Fruit fly (Drosophila melanogaster): Measurements from ENCODE around the gene PH4alphaEFB.

Gene PH4alphaEFB

DNA sequence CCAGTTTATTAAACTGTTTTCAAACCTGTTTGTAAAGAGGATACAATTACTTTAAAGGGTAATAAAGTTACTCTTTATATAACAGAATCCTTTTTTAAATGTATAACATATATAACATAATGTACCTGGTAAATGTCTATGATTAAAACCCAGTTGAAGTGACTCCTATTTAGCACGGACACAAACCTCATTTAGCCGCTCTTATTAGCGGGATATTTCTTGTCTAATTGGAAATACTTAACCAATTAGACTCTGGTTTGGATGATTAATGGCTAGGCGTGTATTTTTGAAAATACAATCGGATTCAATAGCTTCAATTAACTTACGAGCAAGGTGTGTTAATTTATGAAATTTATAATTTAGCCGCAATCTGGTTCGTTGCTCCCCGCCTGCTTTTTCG lies 1.2 kb downstream of the PH4alphaEFB start:
- no peak for TF ChIP-seq EcR (GFP tag; optimal IDR thresholded peaks at IDR 0.05)
- no peak for TF ChIP-seq CG17806 (tag; optimal IDR thresholded peaks at IDR 0.05)
- no peak for TF ChIP-seq CG34367 (tag; optimal IDR thresholded peaks at IDR 0.05)
- TF ChIP-seq CG15710 (tag; optimal IDR thresholded peaks at IDR 0.05), result no peak
- no peak for TF ChIP-seq CG9948 (tag; optimal IDR thresholded peaks at IDR 0.05)
- TF ChIP-seq gl (tag; optimal IDR thresholded peaks at IDR 0.05), result no peak
- no peak for TF ChIP-seq Ets98B (GFP tag; IDR thresholded peaks at IDR 0.05)
- no peak for TF ChIP-seq CG32121 (GFP tag; IDR thresholded peaks at IDR 0.05)
- TF ChIP-seq CG12605 (GFP tag; IDR thresholded peaks at IDR 0.05), result no peak
- TF ChIP-seq fd96Ca (GFP tag; IDR thresholded peaks at IDR 0.05), result no peak
- no peak for TF ChIP-seq rn (GFP tag; IDR thresholded peaks at IDR 0.05)
- no peak for TF ChIP-seq CG10348 (GFP tag; IDR thresholded peaks at IDR 0.05)
- no peak for TF ChIP-seq Pif1B (GFP tag; optimal IDR thresholded peaks at IDR 0.05)
- TF ChIP-seq CG8159 (tag; optimal IDR thresholded peaks at IDR 0.05), result no peak
- TF ChIP-seq CG4496 (GFP tag; IDR thresholded peaks at IDR 0.05), result no peak

DNA sequence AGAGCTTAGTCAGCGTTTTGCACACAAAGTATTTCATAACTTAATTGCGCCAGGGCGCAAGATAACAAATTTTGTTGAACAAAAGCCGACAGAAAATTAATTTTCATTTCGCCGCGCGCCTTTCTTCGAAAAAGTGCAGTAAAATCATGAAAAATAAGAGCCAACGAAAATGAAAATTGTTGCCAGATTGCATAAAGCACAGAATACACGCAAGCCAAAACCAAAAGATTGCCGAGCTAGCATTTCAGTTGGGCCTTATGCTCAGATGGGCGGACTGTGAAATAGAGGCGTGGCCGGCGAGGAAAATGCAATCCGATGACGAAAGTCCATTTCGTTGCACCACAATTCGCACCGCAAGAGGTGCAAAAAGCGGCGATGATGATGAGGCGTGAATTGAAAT lies 4.8 kb downstream of the PH4alphaEFB start:
- TF ChIP-seq CG8301 (tag; optimal IDR thresholded peaks at IDR 0.05), result no peak
- no peak for TF ChIP-seq fd96Ca (GFP tag; IDR thresholded peaks at IDR 0.05)
- TF ChIP-seq Ets98B (GFP tag; IDR thresholded peaks at IDR 0.05), result no peak
- TF ChIP-seq CG4496 (GFP tag; IDR thresholded peaks at IDR 0.05), result no peak
- TF ChIP-seq CG10348 (GFP tag; IDR thresholded peaks at IDR 0.05), result no peak
- TF ChIP-seq CG17806 (tag; optimal IDR thresholded peaks at IDR 0.05), result no peak
- TF ChIP-seq CG34367 (tag; optimal IDR thresholded peaks at IDR 0.05), result no peak
- no peak for TF ChIP-seq CG32121 (GFP tag; IDR thresholded peaks at IDR 0.05)
- TF ChIP-seq CG13204 (GFP tag; optimal IDR thresholded peaks at IDR 0.05), result no peak

dm6 chr3R:30472331-30472730 lies 6.5 kb downstream of the PH4alphaEFB start:
- TF ChIP-seq D1 (tag; optimal IDR thresholded peaks at IDR 0.05) (no peak), Pif1A (GFP tag; optimal IDR thresholded peaks at IDR 0.05) (no peak), EcR (GFP tag; optimal IDR thresholded peaks at IDR 0.05) (peak; percentile 59), gl (tag; optimal IDR thresholded peaks at IDR 0.05) (no peak)

dm6 chr3R:30474667-30475213 lies 8.9 kb downstream of the PH4alphaEFB start:
- TF ChIP-seq CG8301 (tag; optimal IDR thresholded peaks at IDR 0.05) (no peak), Pif1B (GFP tag; optimal IDR thresholded peaks at IDR 0.05) (no peak), CG14655 (GFP tag; optimal IDR thresholded peaks at IDR 0.05) (no peak), Pif1A (GFP tag; optimal IDR thresholded peaks at IDR 0.05) (no peak), CG9948 (tag; optimal IDR thresholded peaks at IDR 0.05) (no peak), Ets98B (GFP tag; IDR thresholded peaks at IDR 0.05) (no peak), CG12605 (GFP tag; IDR thresholded peaks at IDR 0.05) (no peak), CG10348 (GFP tag; IDR thresholded peaks at IDR 0.05) (no peak), CG8159 (tag; optimal IDR thresholded peaks at IDR 0.05) (no peak), rn (GFP tag; IDR thresholded peaks at IDR 0.05) (no peak), D1 (tag; optimal IDR thresholded peaks at IDR 0.05) (no peak), CG32121 (GFP tag; IDR thresholded peaks at IDR 0.05) (no peak), Snoo (tag; optimal IDR thresholded peaks at IDR 0.05) (no peak), CG15710 (tag; optimal IDR thresholded peaks at IDR 0.05) (no peak), CG13204 (GFP tag; optimal IDR thresholded peaks at IDR 0.05) (no peak), CG4496 (GFP tag; IDR thresholded peaks at IDR 0.05) (no peak), CG34367 (tag; optimal IDR thresholded peaks at IDR 0.05) (no peak), CG17806 (tag; optimal IDR thresholded peaks at IDR 0.05) (no peak)

- TF ChIP-seq CG9948 (tag; optimal IDR thresholded peaks at IDR 0.05) (no peak), gl (tag; optimal IDR thresholded peaks at IDR 0.05) (no peak), Pif1A (GFP tag; optimal IDR thresholded peaks at IDR 0.05) (no peak), CG32121 (GFP tag; IDR thresholded peaks at IDR 0.05) (no peak), CG13204 (GFP tag; optimal IDR thresholded peaks at IDR 0.05) (no peak), rn (GFP tag; IDR thresholded peaks at IDR 0.05) (no peak), Ets98B (GFP tag; IDR thresholded peaks at IDR 0.05) (no peak), CG4496 (GFP tag; IDR thresholded peaks at IDR 0.05) (no peak)
These were observed 10.1 kb downstream of the PH4alphaEFB start for dm6 chr3R:30475910-30476309.

DNA sequence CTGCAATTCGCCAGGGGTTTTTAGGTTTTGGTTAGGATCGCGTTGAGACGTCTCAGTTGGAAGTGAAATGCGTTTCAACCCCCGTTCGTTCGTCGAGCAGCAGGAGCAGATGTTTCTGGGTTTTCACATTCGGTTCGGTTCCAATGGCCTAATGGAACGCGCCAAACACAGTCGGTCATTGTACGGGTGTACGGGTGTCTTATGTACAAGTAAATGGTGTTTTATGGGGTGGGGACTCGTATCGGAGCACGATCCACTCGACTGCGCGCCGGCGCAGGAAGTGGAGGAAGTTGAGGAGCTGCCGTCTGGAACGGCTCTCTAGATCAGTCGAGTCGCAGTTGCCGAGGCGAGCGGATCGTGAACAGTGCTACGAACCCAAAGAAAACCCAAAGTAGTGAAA lies 10.5 kb downstream of the PH4alphaEFB start, which contains the start of gene spdo:
spdo (plus strand) TSS at position 318 of the 400 bp plus-strand sequence.
- TF ChIP-seq CG9948 (tag; optimal IDR thresholded peaks at IDR 0.05) (no peak), rn (GFP tag; IDR thresholded peaks at IDR 0.05) (no peak), CG32121 (GFP tag; IDR thresholded peaks at IDR 0.05) (no peak), gl (tag; optimal IDR thresholded peaks at IDR 0.05) (no peak), CG8301 (tag; optimal IDR thresholded peaks at IDR 0.05) (no peak), CG8159 (tag; optimal IDR thresholded peaks at IDR 0.05) (no peak), CG4496 (GFP tag; IDR thresholded peaks at IDR 0.05) (no peak), CG15710 (tag; optimal IDR thresholded peaks at IDR 0.05) (no peak), CG13204 (GFP tag; optimal IDR thresholded peaks at IDR 0.05) (no peak), CG17806 (tag; optimal IDR thresholded peaks at IDR 0.05) (no peak), CG12605 (GFP tag; IDR thresholded peaks at IDR 0.05) (no peak), D1 (tag; optimal IDR thresholded peaks at IDR 0.05) (no peak)

DNA sequence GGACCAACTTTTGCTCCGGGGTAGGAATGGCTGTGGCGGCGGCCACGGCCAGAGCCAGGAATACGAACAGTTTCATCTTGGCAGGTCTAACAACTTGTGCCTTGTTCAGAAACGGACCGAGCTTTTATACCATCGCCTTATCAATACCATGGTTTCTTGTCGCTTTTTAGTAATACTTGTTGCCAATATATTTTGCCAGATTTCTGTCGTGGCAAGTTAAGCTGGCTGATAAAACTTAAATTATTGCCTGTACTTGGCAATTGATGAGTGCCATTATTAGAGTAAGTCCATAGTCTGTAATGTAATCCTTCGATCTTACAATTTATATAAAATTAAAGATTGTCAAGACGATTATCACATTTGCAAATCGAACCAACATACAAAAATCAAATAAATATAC lies 22.0 kb downstream of the PH4alphaEFB start, which contains the start of gene Jon99Fii:
Jon99Fii (minus strand) TSS at position 101 of the 400 bp plus-strand sequence.
- TF ChIP-seq CG15710 (tag; optimal IDR thresholded peaks at IDR 0.05) (no peak), CG13204 (GFP tag; optimal IDR thresholded peaks at IDR 0.05) (no peak), Pif1A (GFP tag; optimal IDR thresholded peaks at IDR 0.05) (no peak), CG32121 (GFP tag; IDR thresholded peaks at IDR 0.05) (no peak), CG8159 (tag; optimal IDR thresholded peaks at IDR 0.05) (no peak), CG17806 (tag; optimal IDR thresholded peaks at IDR 0.05) (no peak), rn (GFP tag; IDR thresholded peaks at IDR 0.05) (no peak), fd96Ca (GFP tag; IDR thresholded peaks at IDR 0.05) (no peak), CG34367 (tag; optimal IDR thresholded peaks at IDR 0.05) (no peak), Pif1B (GFP tag; optimal IDR thresholded peaks at IDR 0.05) (no peak)
